Worm (Caenorhabditis elegans): ENCODE measurements around the gene unc-78.

Gene unc-78

DNA sequence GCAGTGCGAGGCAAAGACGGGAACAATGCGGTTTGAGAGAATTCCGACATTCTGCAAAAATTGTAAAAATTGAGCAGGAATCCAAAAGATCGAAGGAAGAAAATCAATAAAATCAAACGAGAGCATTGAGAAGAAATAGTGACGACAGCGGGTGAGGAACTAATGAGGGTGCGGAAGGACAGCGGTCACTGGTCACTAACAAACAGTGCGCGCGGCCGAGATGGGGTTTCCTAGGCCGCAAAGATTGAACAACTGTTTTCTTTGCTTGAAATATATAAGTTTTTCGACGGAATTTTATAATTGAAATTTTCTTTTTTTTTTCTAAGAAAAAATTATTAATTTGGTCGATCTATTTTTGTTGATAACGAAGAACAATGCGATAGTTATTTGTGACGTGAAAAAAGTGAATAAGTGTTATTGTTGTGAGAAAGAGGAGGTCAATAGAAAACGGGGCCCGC lies at the start of gene unc-78:
Gene unc-78 (minus strand): TSS at position 51 of the 458 bp plus-strand sequence.
- TF ChIP-seq flt-1 (GFP tag; IDR thresholded peaks at IDR 0.05), result no peak
- no peak for TF ChIP-seq ceh-36 (tag; optimal IDR thresholded peaks at IDR 0.05)
- no peak for TF ChIP-seq ets-7 (tag; optimal IDR thresholded peaks at IDR 0.05)
- no peak for TF ChIP-seq F13C5.2 (tag; optimal IDR thresholded peaks at IDR 0.05)
- no peak for TF ChIP-seq hnd-1 (tag; optimal IDR thresholded peaks at IDR 0.05)
- no peak for TF ChIP-seq tbx-37 (GFP tag; conservative IDR thresholded peaks at IDR 0.05)
- TF ChIP-seq aly-1 (tag; optimal IDR thresholded peaks at IDR 0.05), result peak; percentile 3

DNA sequence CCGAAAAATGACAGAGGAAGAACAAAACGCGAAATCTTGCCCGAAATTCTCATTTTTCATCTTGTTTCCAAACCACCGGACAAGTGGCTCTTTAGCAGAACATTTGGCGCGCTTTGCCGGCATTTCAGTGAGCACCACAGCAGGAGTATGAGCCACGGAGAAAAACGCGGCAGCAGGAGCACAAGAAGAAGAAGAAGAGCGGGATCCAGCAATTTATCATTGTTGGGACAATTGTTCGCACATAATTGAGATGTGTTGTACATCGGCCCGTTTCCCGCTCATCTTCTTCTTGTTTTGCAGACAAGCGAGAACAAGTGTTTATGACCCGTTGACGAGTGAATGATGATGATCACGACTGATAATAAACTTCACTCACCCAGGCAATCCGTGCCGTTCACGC lies 44.1 kb upstream of the unc-78 start:
- TF ChIP-seq F13C5.2 (tag; optimal IDR thresholded peaks at IDR 0.05), result no peak
- no peak for TF ChIP-seq scrt-1 (GFP tag; IDR thresholded peaks at IDR 0.05)
- TF ChIP-seq flt-1 (GFP tag; IDR thresholded peaks at IDR 0.05), result no peak
- no peak for TF ChIP-seq ceh-13 (GFP tag; optimal IDR thresholded peaks at IDR 0.05)
- no peak for TF ChIP-seq ets-7 (tag; optimal IDR thresholded peaks at IDR 0.05)
- TF ChIP-seq tra-4 (tag; optimal IDR thresholded peaks at IDR 0.05), result no peak
- no peak for TF ChIP-seq sea-1 (GFP tag; conservative IDR thresholded peaks at IDR 0.05)
- TF ChIP-seq pes-1 (GFP tag; IDR thresholded peaks at IDR 0.05), result no peak
- TF ChIP-seq ama-1 (optimal IDR thresholded peaks at IDR 0.05), result no peak
- no peak for TF ChIP-seq B0310.2 (tag; optimal IDR thresholded peaks at IDR 0.05)
- TF ChIP-seq ceh-36 (tag; optimal IDR thresholded peaks at IDR 0.05), result no peak
- no peak for TF ChIP-seq tbx-11 (GFP tag; IDR thresholded peaks at IDR 0.05)
- no peak for TF ChIP-seq hnd-1 (tag; optimal IDR thresholded peaks at IDR 0.05)
- no peak for TF ChIP-seq hmg-4 (GFP tag; optimal IDR thresholded peaks at IDR 0.05)
- TF ChIP-seq aly-1 (tag; optimal IDR thresholded peaks at IDR 0.05), result no peak
- TF ChIP-seq hmbx-1 (tag; optimal IDR thresholded peaks at IDR 0.05), result no peak
- TF ChIP-seq tbx-37 (GFP tag; conservative IDR thresholded peaks at IDR 0.05), result no peak

DNA sequence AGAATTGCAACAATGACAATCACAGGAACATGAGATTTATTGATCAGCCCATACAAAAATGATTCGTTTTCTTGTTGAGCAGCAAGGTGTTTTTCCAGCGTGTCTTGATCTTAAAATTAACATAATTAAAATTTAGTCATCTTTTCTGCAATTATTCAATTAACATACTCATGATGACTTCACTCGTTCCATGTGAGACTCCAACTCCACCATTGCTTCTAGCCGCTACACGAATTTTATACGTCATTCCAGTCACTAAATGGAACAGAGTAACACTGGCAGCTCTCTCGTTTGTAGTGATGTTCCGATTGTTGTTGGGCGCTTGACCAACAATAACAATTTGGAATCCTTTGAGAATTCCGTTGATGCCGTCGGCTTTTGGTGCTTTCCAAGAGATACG lies 42.5 kb upstream of the unc-78 start:
- no peak for TF ChIP-seq sea-1 (GFP tag; conservative IDR thresholded peaks at IDR 0.05)
- no peak for TF ChIP-seq hnd-1 (tag; optimal IDR thresholded peaks at IDR 0.05)
- no peak for TF ChIP-seq tbx-37 (GFP tag; conservative IDR thresholded peaks at IDR 0.05)
- no peak for TF ChIP-seq pes-1 (GFP tag; IDR thresholded peaks at IDR 0.05)
- no peak for TF ChIP-seq ceh-36 (tag; optimal IDR thresholded peaks at IDR 0.05)
- no peak for TF ChIP-seq tra-4 (tag; optimal IDR thresholded peaks at IDR 0.05)
- no peak for TF ChIP-seq hmg-4 (GFP tag; optimal IDR thresholded peaks at IDR 0.05)
- no peak for TF ChIP-seq hmbx-1 (tag; optimal IDR thresholded peaks at IDR 0.05)
- TF ChIP-seq aly-1 (tag; optimal IDR thresholded peaks at IDR 0.05), result no peak
- TF ChIP-seq ama-1 (optimal IDR thresholded peaks at IDR 0.05), result no peak
- no peak for TF ChIP-seq F13C5.2 (tag; optimal IDR thresholded peaks at IDR 0.05)
- TF ChIP-seq scrt-1 (GFP tag; IDR thresholded peaks at IDR 0.05), result no peak
- no peak for TF ChIP-seq tbx-11 (GFP tag; IDR thresholded peaks at IDR 0.05)
- TF ChIP-seq ceh-13 (GFP tag; optimal IDR thresholded peaks at IDR 0.05), result no peak
- TF ChIP-seq ets-7 (tag; optimal IDR thresholded peaks at IDR 0.05), result no peak
- no peak for TF ChIP-seq B0310.2 (tag; optimal IDR thresholded peaks at IDR 0.05)
- TF ChIP-seq flt-1 (GFP tag; IDR thresholded peaks at IDR 0.05), result no peak

DNA sequence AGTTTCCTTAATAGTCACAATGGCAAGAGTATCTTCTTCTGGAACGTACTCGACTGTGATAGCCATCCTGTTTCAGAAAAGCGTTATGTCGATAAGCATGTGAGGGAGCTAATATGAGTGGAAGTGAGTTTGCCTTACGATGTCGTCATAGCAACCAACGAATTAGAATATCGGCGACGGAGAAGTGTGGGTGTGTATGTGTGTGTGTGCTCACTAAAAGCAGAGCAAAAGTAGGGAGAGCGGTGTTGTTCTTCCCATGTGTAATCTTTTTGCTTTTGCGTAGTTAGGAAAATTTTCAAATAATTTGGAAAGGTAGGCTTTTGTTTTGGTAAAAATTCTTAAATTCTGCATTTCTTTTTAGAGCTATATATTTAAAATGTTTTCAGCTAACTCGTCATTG lies 39.7 kb upstream of the unc-78 start, which contains the start of gene ZK813.5:
Gene ZK813.5 (minus strand): TSS at position 101 of the 400 bp plus-strand sequence.
- TF ChIP-seq ama-1 (optimal IDR thresholded peaks at IDR 0.05), result no peak
- no peak for TF ChIP-seq hnd-1 (tag; optimal IDR thresholded peaks at IDR 0.05)
- no peak for TF ChIP-seq flt-1 (GFP tag; IDR thresholded peaks at IDR 0.05)
- no peak for TF ChIP-seq pes-1 (GFP tag; IDR thresholded peaks at IDR 0.05)
- TF ChIP-seq tbx-11 (GFP tag; IDR thresholded peaks at IDR 0.05), result no peak
- no peak for TF ChIP-seq aly-1 (tag; optimal IDR thresholded peaks at IDR 0.05)
- TF ChIP-seq B0310.2 (tag; optimal IDR thresholded peaks at IDR 0.05), result no peak
- no peak for TF ChIP-seq ceh-13 (GFP tag; optimal IDR thresholded peaks at IDR 0.05)
- no peak for TF ChIP-seq hmbx-1 (tag; optimal IDR thresholded peaks at IDR 0.05)
- TF ChIP-seq tra-4 (tag; optimal IDR thresholded peaks at IDR 0.05), result no peak
- TF ChIP-seq tbx-37 (GFP tag; conservative IDR thresholded peaks at IDR 0.05), result no peak
- TF ChIP-seq ets-7 (tag; optimal IDR thresholded peaks at IDR 0.05), result no peak
- no peak for TF ChIP-seq sea-1 (GFP tag; conservative IDR thresholded peaks at IDR 0.05)
- no peak for TF ChIP-seq hmg-4 (GFP tag; optimal IDR thresholded peaks at IDR 0.05)
- TF ChIP-seq scrt-1 (GFP tag; IDR thresholded peaks at IDR 0.05), result no peak
- TF ChIP-seq ceh-36 (tag; optimal IDR thresholded peaks at IDR 0.05), result no peak
- TF ChIP-seq F13C5.2 (tag; optimal IDR thresholded peaks at IDR 0.05), result no peak

DNA sequence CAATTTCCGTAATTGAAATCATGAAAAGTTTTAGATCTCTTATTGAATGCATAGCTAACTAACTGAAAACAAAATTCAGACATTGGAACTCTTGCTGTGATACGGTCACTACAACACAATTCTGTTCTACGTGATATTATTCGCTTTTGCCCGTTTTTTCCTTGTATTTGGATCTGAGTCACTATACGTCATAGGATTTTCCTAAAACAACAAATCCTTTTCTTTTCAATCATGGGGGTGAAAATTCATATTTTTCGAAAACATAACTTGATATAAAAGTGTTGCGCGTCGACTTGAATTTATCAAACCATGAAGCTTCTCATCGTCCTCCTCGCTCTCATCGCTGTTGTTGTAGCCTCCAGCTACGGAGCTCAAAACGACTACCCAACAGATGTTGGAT lies 34.6 kb upstream of the unc-78 start, which contains the start of gene ZK813.1:
Gene ZK813.1 (plus strand): TSS at position 301 of the 400 bp plus-strand sequence.
- no peak for TF ChIP-seq ceh-13 (GFP tag; optimal IDR thresholded peaks at IDR 0.05)

DNA sequence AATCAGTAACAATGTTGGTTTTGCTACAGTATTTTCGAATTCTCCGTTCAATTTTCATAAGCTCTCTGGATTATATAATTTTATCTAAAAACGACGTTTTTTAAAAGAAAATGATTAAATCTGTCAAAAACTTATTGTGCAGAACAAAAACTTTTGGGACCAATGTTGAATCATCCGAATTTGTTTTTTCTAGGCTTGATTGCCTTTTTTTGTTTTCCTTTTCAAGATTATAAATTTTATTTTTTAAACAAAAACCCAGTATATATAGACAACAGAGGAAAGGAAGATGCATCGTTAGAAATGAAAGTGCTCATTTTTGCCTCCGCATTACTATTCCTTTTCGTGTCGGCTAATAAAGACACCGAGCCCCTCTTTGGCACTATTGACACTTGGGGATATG lies 33.1 kb upstream of the unc-78 start, which contains the start of gene ZK813.7:
Gene ZK813.7 (plus strand): TSS at position 301 of the 400 bp plus-strand sequence.
- TF ChIP-seq ceh-13 (GFP tag; optimal IDR thresholded peaks at IDR 0.05) (no peak), scrt-1 (GFP tag; IDR thresholded peaks at IDR 0.05) (no peak), sea-1 (GFP tag; conservative IDR thresholded peaks at IDR 0.05) (no peak), F13C5.2 (tag; optimal IDR thresholded peaks at IDR 0.05) (no peak), tra-4 (tag; optimal IDR thresholded peaks at IDR 0.05) (no peak), hnd-1 (tag; optimal IDR thresholded peaks at IDR 0.05) (no peak)

DNA sequence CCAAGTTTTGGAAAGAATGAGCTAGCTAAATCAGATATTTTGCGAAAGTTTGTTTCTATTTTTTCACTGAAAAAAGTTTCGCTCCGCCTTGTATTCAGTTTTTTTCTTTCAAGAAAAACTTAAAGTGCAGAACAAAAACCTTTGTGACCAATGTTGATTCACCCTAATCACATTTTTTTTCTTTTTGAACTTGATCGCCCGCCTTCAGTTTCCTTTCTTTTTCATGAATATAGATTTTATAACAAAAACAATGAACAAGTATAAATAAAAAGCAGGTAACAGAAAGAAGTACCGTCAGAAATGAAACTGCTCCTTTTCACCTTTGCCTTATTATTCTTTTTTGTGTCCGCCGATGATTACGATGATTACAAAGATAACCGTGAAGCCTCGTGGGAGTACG lies 32.1 kb upstream of the unc-78 start, which contains the start of gene ZK813.2:
Gene ZK813.2 (plus strand): TSS at position 301 of the 400 bp plus-strand sequence.
- TF ChIP-seq flt-1 (GFP tag; IDR thresholded peaks at IDR 0.05) (no peak), ceh-13 (GFP tag; optimal IDR thresholded peaks at IDR 0.05) (no peak), hmg-4 (GFP tag; optimal IDR thresholded peaks at IDR 0.05) (no peak), scrt-1 (GFP tag; IDR thresholded peaks at IDR 0.05) (no peak), ets-7 (tag; optimal IDR thresholded peaks at IDR 0.05) (no peak), ama-1 (optimal IDR thresholded peaks at IDR 0.05) (no peak), F13C5.2 (tag; optimal IDR thresholded peaks at IDR 0.05) (no peak), tbx-11 (GFP tag; IDR thresholded peaks at IDR 0.05) (no peak), sea-1 (GFP tag; conservative IDR thresholded peaks at IDR 0.05) (no peak), B0310.2 (tag; optimal IDR thresholded peaks at IDR 0.05) (no peak), pes-1 (GFP tag; IDR thresholded peaks at IDR 0.05) (no peak), ceh-36 (tag; optimal IDR thresholded peaks at IDR 0.05) (no peak), tra-4 (tag; optimal IDR thresholded peaks at IDR 0.05) (no peak), hmbx-1 (tag; optimal IDR thresholded peaks at IDR 0.05) (no peak)
